Worm (Caenorhabditis elegans) whole organism, late embryonic: Measurements from ENCODE around the gene eol-1.

Experiments used
- ama-1 ChIP-seq: fragments of 150-350 bp; optimal IDR thresholded peaks from 2 replicates; lab custom pipeline; 2014
- ceh-2 ChIP-seq: sonication (generic microtip); optimal IDR thresholded peaks from 2 replicates; lab custom pipeline; 2016; ENCODE audit warnings: missing genotype, missing genetic modification characterization, missing compliant biosample characterization
- ceh-48 ChIP-seq: sonication (generic microtip); optimal IDR thresholded peaks from 2 replicates; lab custom pipeline; 2016; ENCODE audit warnings: missing genetic modification characterization, inconsistent platforms, missing compliant biosample characterization
- ceh-6 ChIP-seq: fragments of 200-800 bp; sonication (Bioruptor generic); optimal IDR thresholded peaks from 2 replicates; lab custom pipeline; 2018; ENCODE audit warnings: mild to moderate bottlenecking, missing genetic modification characterization, missing compliant biosample characterization
- gmeb-2 ChIP-seq: sonication (generic microtip); optimal IDR thresholded peaks from 2 replicates; lab custom pipeline; 2016; ENCODE audit warnings: missing genetic modification characterization, inconsistent platforms, missing compliant biosample characterization
- nhr-11 ChIP-seq: fragments of 150-350 bp; optimal IDR thresholded peaks from 2 replicates; lab custom pipeline; 2014; ENCODE audit warnings: missing biosample characterization, missing genetic modification characterization
- pqm-1 ChIP-seq: sonication (generic microtip); optimal IDR thresholded peaks from 2 replicates; lab custom pipeline; 2016; ENCODE audit warnings: missing genetic modification characterization, missing compliant biosample characterization
- tbx-2 ChIP-seq: sonication (generic microtip); optimal IDR thresholded peaks from 2 replicates; lab custom pipeline; 2016; ENCODE audit warnings: missing genetic modification characterization, missing compliant biosample characterization

DNA sequence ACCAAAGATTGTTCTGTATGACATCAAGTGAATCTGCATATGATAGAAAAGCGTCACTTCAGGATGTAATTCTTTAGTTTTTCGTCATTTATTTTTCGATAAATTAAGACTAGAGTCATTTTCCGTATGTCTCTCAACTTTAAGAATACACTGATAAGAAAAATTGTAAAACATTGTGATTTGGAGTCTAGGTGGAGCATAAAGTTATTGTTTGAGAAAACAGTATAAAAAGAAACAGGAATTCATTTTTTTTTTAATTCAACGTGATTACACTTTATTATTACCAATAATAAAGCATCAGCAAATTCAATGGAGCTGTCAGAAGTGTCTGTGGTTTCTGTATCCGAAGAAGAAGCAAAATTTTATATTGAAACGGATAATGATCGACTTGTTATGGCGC lies 31.7 kb downstream of the eol-1 start, which contains the start of gene R10D12.6:
- TF ChIP-seq ceh-2 (tag; lab: Kevin White, UChicago) (no peak), tbx-2 (no peak), nhr-11 (no peak), pqm-1 (no peak), ama-1 (lab: Kevin White, UChicago) (no peak), gmeb-2 (tag; lab: Kevin White, UChicago) (no peak), ceh-6 (GFP tag; lab: Kevin White, UChicago) (no peak), ceh-48 (tag; lab: Kevin White, UChicago) (no peak)
